Worm (Caenorhabditis elegans) whole organism, young adult: ENCODE data around the gene irld-30.

ENCODE experiments used
- aptf-3 ChIP-seq: fragments of 200-800 bp; sonication (Bioruptor generic); IDR thresholded peaks from 2 replicates; pipeline ENCODE4 v1.3.6; 2022; ENCODE audit warnings: missing genetic modification characterization, missing compliant biosample characterization
- ets-4 ChIP-seq: fragments of 200-800 bp; sonication (Bioruptor generic); optimal IDR thresholded peaks from 2 replicates; lab custom pipeline; 2018; ENCODE audit warnings: mild to moderate bottlenecking, missing genetic modification characterization, missing compliant biosample characterization
- him-1 ChIP-seq: sonication (generic microtip); optimal IDR thresholded peaks from 2 replicates; lab custom pipeline; 2016; ENCODE audit warnings: missing genotype, missing genetic modification reagents, missing genetic modification characterization, missing compliant biosample characterization
- lag-1 ChIP-seq: fragments of 200-800 bp; sonication (Bioruptor generic); IDR thresholded peaks from 2 replicates; pipeline ENCODE4 v1.3.6; 2022; ENCODE audit warnings: missing genetic modification reagents, missing genetic modification characterization, missing compliant biosample characterization
- nfya-1 ChIP-seq: sonication (generic microtip); optimal IDR thresholded peaks from 2 replicates; lab custom pipeline; 2017; ENCODE audit warnings: antibody characterized with exemption, missing compliant biosample characterization, missing genetic modification characterization, borderline replicate concordance; ENCODE audit not compliant: insufficient read depth
- nhr-120 ChIP-seq: fragments of 200-800 bp; sonication (Bioruptor generic); IDR thresholded peaks from 2 replicates; pipeline ENCODE4 v1.3.6; 2022; ENCODE audit warnings: missing genetic modification characterization, missing compliant biosample characterization
- snpc-3.4 ChIP-seq: sonication (generic microtip); optimal IDR thresholded peaks from 2 replicates; lab custom pipeline; 2017; ENCODE audit warnings: missing genetic modification characterization, mild to moderate bottlenecking, missing compliant biosample characterization, antibody characterized with exemption, moderate library complexity, missing genotype, missing genetic modification reagents
- unc-62 ChIP-seq: fragments of 150-350 bp; optimal IDR thresholded peaks from 2 replicates; lab custom pipeline; 2014; ENCODE audit warnings: missing biosample characterization, missing genetic modification reagents, missing genetic modification characterization

DNA sequence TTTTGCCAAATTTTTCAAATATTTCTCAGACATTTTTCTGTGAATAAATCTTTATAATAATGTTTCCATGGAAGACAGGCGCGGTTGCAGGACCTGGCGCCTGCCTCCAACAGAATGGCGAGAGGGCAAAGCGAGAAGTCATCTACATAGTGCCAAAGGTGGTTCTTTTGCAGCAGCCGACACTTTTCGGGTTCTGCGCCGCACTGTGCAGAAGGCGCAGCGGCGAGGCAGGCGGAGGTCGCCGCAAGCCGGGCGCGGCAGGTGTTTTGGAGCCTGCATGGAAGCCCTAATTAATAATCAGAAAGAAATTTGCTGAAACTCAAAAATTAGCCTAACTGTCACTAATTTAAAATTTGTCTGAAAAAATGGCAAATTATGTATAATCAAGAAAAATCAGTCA lies 2.4 kb upstream of the irld-30 start:
- TF ChIP-seq unc-62 (GFP tag; lab: Kevin White, UChicago) = no peak
- TF ChIP-seq nhr-120 = no peak
- TF ChIP-seq lag-1 = no peak
- TF ChIP-seq snpc-3.4 (tag; lab: Kevin White, UChicago) = no peak
- TF ChIP-seq him-1 (tag; lab: Kevin White, UChicago) = no peak
- no peak for TF ChIP-seq ets-4 (GFP tag; lab: Kevin White, UChicago)
- no peak for TF ChIP-seq aptf-3
- TF ChIP-seq nfya-1 = no peak
